Worm (Caenorhabditis elegans): Measurements from ENCODE around the gene rpn-9.

DNA sequence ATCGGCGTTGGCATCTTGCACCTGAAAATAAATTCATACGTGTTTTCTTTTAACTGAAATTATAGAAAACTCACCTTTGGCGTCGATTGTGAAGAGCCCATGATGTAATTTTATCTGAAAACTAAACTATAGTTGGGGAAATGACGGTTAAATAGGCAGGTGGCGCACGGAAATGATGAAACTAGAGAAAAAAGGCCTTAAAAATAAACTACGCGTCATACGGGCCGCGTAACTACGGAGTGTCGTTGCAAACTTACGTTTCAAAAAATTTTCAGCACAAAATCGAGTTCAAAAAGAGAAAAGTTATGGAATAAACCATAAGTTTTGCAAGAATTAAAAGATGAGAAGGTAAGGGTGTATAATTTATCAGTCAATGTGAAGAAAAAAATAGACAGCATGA, 2.4 kb downstream of the rpn-9 start, which contains the start of gene cchl-1:
- TF ChIP-seq ets-7 (tag; optimal IDR thresholded peaks at IDR 0.05) (no peak), tra-4 (tag; optimal IDR thresholded peaks at IDR 0.05) (no peak), flt-1 (GFP tag; IDR thresholded peaks at IDR 0.05) (no peak), ama-1 (optimal IDR thresholded peaks at IDR 0.05) (peak; percentile 2), F13C5.2 (tag; optimal IDR thresholded peaks at IDR 0.05) (no peak), hnd-1 (tag; optimal IDR thresholded peaks at IDR 0.05) (no peak), hmg-4 (GFP tag; optimal IDR thresholded peaks at IDR 0.05) (no peak), scrt-1 (GFP tag; IDR thresholded peaks at IDR 0.05) (no peak), ceh-36 (tag; optimal IDR thresholded peaks at IDR 0.05) (no peak), tbx-37 (GFP tag; conservative IDR thresholded peaks at IDR 0.05) (no peak), hmbx-1 (tag; optimal IDR thresholded peaks at IDR 0.05) (no peak)

Measured in whole organism, early embryonic.